Worm (Caenorhabditis elegans): ENCODE data around the gene twk-14.

- no peak for TF ChIP-seq cog-1 (tag; optimal IDR thresholded peaks at IDR 0.05)
- TF ChIP-seq T22C8.4 (GFP tag; IDR thresholded peaks at IDR 0.05) = no peak
- TF ChIP-seq ztf-29 (GFP tag; IDR thresholded peaks at IDR 0.05) = no peak
- no peak for TF ChIP-seq flt-1 (GFP tag; IDR thresholded peaks at IDR 0.05)
- TF ChIP-seq ref-1 (GFP tag; conservative IDR thresholded peaks at IDR 0.05) = no peak
These were observed 13.0 kb upstream of the twk-14 start, which contains the start of gene cdr-4 for ce11 chrV:12408525-12408924.
